Worm (Caenorhabditis elegans) whole organism, L4 larva: ENCODE results near the gene T22B2.5.

Source experiments
- R02D3.7 ChIP-seq: fragments of 150-350 bp; sonication (generic microtip); optimal IDR thresholded peaks from 3 replicates; lab custom pipeline; 2014; ENCODE audit warnings: missing biosample characterization, missing genetic modification characterization
- T20F7.1 ChIP-seq: fragments of 200-800 bp; sonication (Bioruptor generic); optimal IDR thresholded peaks from 2 replicates; lab custom pipeline; 2018; ENCODE audit warnings: mild to moderate bottlenecking, missing genetic modification characterization, missing compliant biosample characterization
- ZK546.5 ChIP-seq, 2 experiments: sonication (generic microtip); optimal IDR thresholded peaks; 2 replicates each; lab custom pipeline; 2017; ENCODE audit warnings: missing biosample characterization in 2 of 2, missing genetic modification characterization in 2 of 2
- aly-2 ChIP-seq: sonication (generic microtip); optimal IDR thresholded peaks from 2 replicates; lab custom pipeline; 2018; ENCODE audit warnings: missing biosample characterization, missing genetic modification characterization
- arid-1 ChIP-seq: fragments of 200-800 bp; sonication (Bioruptor generic); conservative IDR thresholded peaks from 2 replicates; pipeline ENCODE4 v1.3.6; 2022; ENCODE audit warnings: missing genetic modification reagents, missing genetic modification characterization, missing compliant biosample characterization
- ceh-20 ChIP-seq: fragments of 200-800 bp; sonication (Bioruptor generic); IDR thresholded peaks from 2 replicates; pipeline ENCODE4 v1.3.6; 2022; ENCODE audit warnings: missing genetic modification reagents, missing genetic modification characterization, missing compliant biosample characterization
- dpl-1 ChIP-seq: fragments of 150-350 bp; optimal IDR thresholded peaks from 2 replicates; lab custom pipeline; 2014; ENCODE audit warnings: missing biosample characterization, missing genetic modification reagents, missing genetic modification characterization
- lsy-2 ChIP-seq, 2 experiments: fragments of 150-350 bp in 1 of 2; sonication (generic microtip) in 1 of 2; optimal IDR thresholded peaks; 2 replicates each; lab custom pipeline; 2014 to 2017; ENCODE audit warnings: missing biosample characterization in 2 of 2, missing genetic modification characterization in 2 of 2
- nhr-237 ChIP-seq: sonication (generic microtip); optimal IDR thresholded peaks from 2 replicates; lab custom pipeline; 2017; ENCODE audit warnings: missing biosample characterization, missing genetic modification characterization
- nhr-77 ChIP-seq: fragments of 150-350 bp; optimal IDR thresholded peaks from 2 replicates; lab custom pipeline; 2014; ENCODE audit warnings: missing biosample characterization, missing genetic modification characterization
- pha-4 ChIP-seq, 2 experiments: fragments of 150-350 bp in 1 of 2; fragments of 200-800 bp in 1 of 2; sonication (Bioruptor generic) in 1 of 2; IDR thresholded peaks in 1 of 2; optimal IDR thresholded peaks in 1 of 2; 2 replicates each; pipeline versions ENCODE4 v1.3.6 to Lab custom; 2014 to 2022; ENCODE audit warnings: missing genetic modification characterization in 2 of 2, missing genetic modification reagents in 2 of 2, missing biosample characterization in 1 of 2, missing compliant biosample characterization in 1 of 2
- snpc-4 ChIP-seq: fragments of 150-350 bp; optimal IDR thresholded peaks from 2 replicates; lab custom pipeline; 2014; ENCODE audit warnings: missing biosample characterization, missing genetic modification characterization
- spr-1 ChIP-seq: sonication (generic microtip); optimal IDR thresholded peaks from 2 replicates; lab custom pipeline; 2016; ENCODE audit warnings: mild to moderate bottlenecking, missing genetic modification characterization, missing compliant biosample characterization
- unc-62 ChIP-seq, 3 experiments: fragments of 150-350 bp in 1 of 3; sonication (generic microtip); optimal IDR thresholded peaks in 2 of 3; peaks in 1 of 3; 1 replicate in 1 of 3; 2 replicates in 2 of 3; lab custom pipeline; 2014 to 2017; ENCODE audit warnings: missing biosample characterization in 3 of 3, missing genetic modification characterization in 3 of 3, missing genetic modification reagents in 3 of 3, missing genotype in 1 of 3

DNA sequence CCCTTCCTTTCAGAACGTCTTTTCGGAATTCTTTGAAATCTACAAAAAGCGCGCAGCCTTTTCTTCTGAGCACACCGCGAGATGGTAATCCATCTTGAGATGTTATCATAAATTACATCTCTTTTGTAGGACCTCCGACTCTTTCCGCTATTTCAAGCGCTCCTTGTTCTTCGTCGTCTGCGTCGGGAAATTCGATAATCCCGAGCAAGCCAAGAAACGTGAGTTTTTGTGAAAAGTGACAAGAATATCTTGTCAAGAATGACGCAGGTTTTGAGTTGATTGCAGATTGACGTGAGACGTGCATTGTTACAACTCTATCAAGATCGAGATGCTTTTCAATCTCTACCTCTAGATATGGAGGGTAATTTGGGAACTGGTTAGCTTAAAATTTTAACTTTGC lies 49.2 kb upstream of the T22B2.5 start:
- TF ChIP-seq nhr-237 (tag; lab: Kevin White, UChicago), result no peak
- no peak for TF ChIP-seq snpc-4 (tag; lab: Kevin White, UChicago)
- no peak for TF ChIP-seq lsy-2 (tag; optimal IDR thresholded peaks at IDR 0.05; lab: Kevin White, UChicago)
- no peak for TF ChIP-seq spr-1 (tag; lab: Kevin White, UChicago)
- TF ChIP-seq ceh-20 (GFP tag; lab: Robert Waterston, UW), result no peak
- TF ChIP-seq T20F7.1 (GFP tag; lab: Kevin White, UChicago), result no peak
- TF ChIP-seq nhr-77 (tag; lab: Kevin White, UChicago), result no peak
- no peak for TF ChIP-seq pha-4 (GFP tag; IDR thresholded peaks at IDR 0.05; lab: Robert Waterston, UW)
- no peak for TF ChIP-seq pha-4 (tag; optimal IDR thresholded peaks at IDR 0.05; lab: Kevin White, UChicago)
- no peak for TF ChIP-seq arid-1
- TF ChIP-seq unc-62 (GFP tag; optimal IDR thresholded peaks at IDR 0.05 in 1 of 2; lab: Kevin White, UChicago), result no peak
- TF ChIP-seq unc-62 (tag; optimal IDR thresholded peaks at IDR 0.05; lab: Kevin White, UChicago), result no peak
- no peak for TF ChIP-seq R02D3.7 (tag; lab: Kevin White, UChicago)
- TF ChIP-seq aly-2 (tag; lab: Kevin White, UChicago), result no peak
- no peak for TF ChIP-seq dpl-1
- TF ChIP-seq ZK546.5 (tag; optimal IDR thresholded peaks at IDR 0.05; lab: Kevin White, UChicago), result no peak
